Worm (Caenorhabditis elegans): ENCODE measurements around the gene nadk-2.

ce11 chrII:12063076-12063475 is 13.7 kb downstream of the nadk-2 start:
- TF ChIP-seq hmg-4 (GFP tag; optimal IDR thresholded peaks at IDR 0.05), result no peak
- TF ChIP-seq ceh-13 (GFP tag; optimal IDR thresholded peaks at IDR 0.05), result no peak
- no peak for TF ChIP-seq ceh-36 (tag; optimal IDR thresholded peaks at IDR 0.05)
- no peak for TF ChIP-seq sea-1 (GFP tag; conservative IDR thresholded peaks at IDR 0.05)
- TF ChIP-seq pes-1 (GFP tag; IDR thresholded peaks at IDR 0.05), result no peak
- TF ChIP-seq ama-1 (optimal IDR thresholded peaks at IDR 0.05), result no peak
- TF ChIP-seq hmbx-1 (tag; optimal IDR thresholded peaks at IDR 0.05), result no peak
